Worm (Caenorhabditis elegans) whole organism, L4 larva: ENCODE results near the gene sipa-1.

ENCODE experiments used
- F37D6.2 ChIP-seq: sonication (generic microtip); optimal IDR thresholded peaks from 2 replicates; lab custom pipeline; 2016; ENCODE audit warnings: mild to moderate bottlenecking, missing genetic modification characterization, missing compliant biosample characterization
- T26A8.4 ChIP-seq: fragments of 200-800 bp; sonication (Bioruptor generic); IDR thresholded peaks from 2 replicates; pipeline ENCODE4 v1.3.6; 2022; ENCODE audit warnings: missing genetic modification characterization, missing compliant biosample characterization
- aha-1 ChIP-seq: fragments of 150-350 bp; peaks from one replicate; lab custom pipeline; 2014; ENCODE audit warnings: missing biosample characterization, missing genetic modification characterization
- ces-1 ChIP-seq: fragments of 150-350 bp; sonication (generic microtip); optimal IDR thresholded peaks from 4 replicates; lab custom pipeline; 2014; ENCODE audit warnings: missing biosample characterization, missing genetic modification reagents, missing genetic modification characterization
- dpl-1 ChIP-seq: fragments of 150-350 bp; optimal IDR thresholded peaks from 2 replicates; lab custom pipeline; 2014; ENCODE audit warnings: missing biosample characterization, missing genetic modification reagents, missing genetic modification characterization
- hlh-11 ChIP-seq: fragments of 200-800 bp; sonication (Bioruptor generic); optimal IDR thresholded peaks from 2 replicates; lab custom pipeline; 2018; ENCODE audit warnings: mild to moderate bottlenecking, missing genetic modification characterization, missing compliant biosample characterization
- lin-15B ChIP-seq: fragments of 150-350 bp; sonication (generic microtip); optimal IDR thresholded peaks from 3 replicates; lab custom pipeline; 2014; ENCODE audit warnings: missing biosample characterization, missing genetic modification characterization
- mep-1 ChIP-seq: fragments of 150-350 bp; sonication (generic microtip); optimal IDR thresholded peaks from 3 replicates; lab custom pipeline; 2014; ENCODE audit warnings: missing biosample characterization, missing genetic modification characterization
- nhr-11 ChIP-seq: fragments of 150-350 bp; optimal IDR thresholded peaks from 2 replicates; lab custom pipeline; 2014; ENCODE audit warnings: missing biosample characterization, missing genetic modification characterization
- nhr-25 ChIP-seq: sonication (generic microtip); optimal IDR thresholded peaks from 2 replicates; lab custom pipeline; 2017; ENCODE audit warnings: missing genetic modification characterization, mild to moderate bottlenecking, missing compliant biosample characterization, antibody characterized with exemption, moderate library complexity, borderline replicate concordance; ENCODE audit not compliant: insufficient read depth
- pqm-1 ChIP-seq: sonication (generic microtip); optimal IDR thresholded peaks from 2 replicates; lab custom pipeline; 2017; ENCODE audit warnings: missing biosample characterization, missing genetic modification characterization
- saeg-2 ChIP-seq: fragments of 200-800 bp; sonication (Bioruptor generic); IDR thresholded peaks from 2 replicates; pipeline ENCODE4 v1.3.6; 2022; ENCODE audit warnings: missing genetic modification reagents, missing genetic modification characterization, missing compliant biosample characterization
- unc-62 ChIP-seq, 3 experiments: fragments of 150-350 bp in 1 of 3; sonication (generic microtip); optimal IDR thresholded peaks in 2 of 3; peaks in 1 of 3; 1 replicate in 1 of 3; 2 replicates in 2 of 3; lab custom pipeline; 2014 to 2017; ENCODE audit warnings: missing biosample characterization in 3 of 3, missing genetic modification characterization in 3 of 3, missing genetic modification reagents in 3 of 3, missing genotype in 1 of 3

DNA sequence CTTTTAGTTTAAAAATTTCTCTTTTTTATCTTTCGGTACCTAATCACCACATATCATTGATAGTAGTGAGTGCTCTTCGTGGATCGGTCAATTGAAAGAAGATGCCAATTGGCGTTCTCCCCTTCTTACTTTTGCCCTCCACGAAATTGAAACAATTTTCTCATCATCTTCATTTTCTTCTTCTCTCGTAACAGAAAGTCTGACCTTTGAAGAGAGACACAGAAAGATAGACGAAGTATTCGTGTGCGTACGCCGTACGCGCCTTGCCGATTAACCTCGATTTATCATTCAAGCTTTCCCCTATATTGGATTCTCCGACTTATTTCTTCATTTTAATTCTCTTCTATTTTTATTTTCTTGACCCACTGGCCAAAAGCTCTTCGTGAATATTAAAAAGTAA is 40.4 kb upstream of the sipa-1 start:
- TF ChIP-seq nhr-11 (tag; lab: Kevin White, UChicago) (no peak), saeg-2 (GFP tag; lab: Robert Waterston, UW) (no peak), nhr-25 (tag; lab: Kevin White, UChicago) (no peak), ces-1 (GFP tag; lab: Kevin White, UChicago) (no peak), pqm-1 (tag; lab: Kevin White, UChicago) (no peak), lin-15B (tag; lab: Kevin White, UChicago) (no peak), T26A8.4 (GFP tag; lab: Robert Waterston, UW) (no peak), hlh-11 (no peak), mep-1 (tag; lab: Kevin White, UChicago) (no peak), unc-62 (GFP tag; optimal IDR thresholded peaks at IDR 0.05 in 1 of 2; lab: Kevin White, UChicago) (peak in 1 of 2 experiments; percentile 61), unc-62 (tag; optimal IDR thresholded peaks at IDR 0.05; lab: Kevin White, UChicago) (no peak), F37D6.2 (tag; lab: Kevin White, UChicago) (no peak), aha-1 (tag; lab: Kevin White, UChicago) (peak; percentile 91), dpl-1 (no peak)
